Worm (Caenorhabditis elegans) whole organism, late embryonic: Measurements from ENCODE around the gene aexr-1.

ENCODE experiments used
- K02D7.2 ChIP-seq: sonication (generic microtip); optimal IDR thresholded peaks from 2 replicates; lab custom pipeline; 2017; ENCODE audit warnings: mild to moderate bottlenecking, missing genetic modification characterization, missing compliant biosample characterization
- K09A11.1 ChIP-seq: sonication (generic microtip); optimal IDR thresholded peaks from 2 replicates; lab custom pipeline; 2017; ENCODE audit warnings: antibody characterized with exemption, mild to moderate bottlenecking, missing genetic modification characterization, missing compliant biosample characterization; ENCODE audit not compliant: insufficient read depth
- ahr-1 ChIP-seq: sonication (generic microtip); optimal IDR thresholded peaks from 2 replicates; lab custom pipeline; 2016; ENCODE audit warnings: missing genetic modification characterization, missing compliant biosample characterization
- ama-1 ChIP-seq: fragments of 150-350 bp; optimal IDR thresholded peaks from 2 replicates; lab custom pipeline; 2014
- ceh-18 ChIP-seq: sonication (generic microtip); optimal IDR thresholded peaks from 2 replicates; lab custom pipeline; 2016; ENCODE audit warnings: missing genetic modification characterization, missing compliant biosample characterization
- ceh-2 ChIP-seq: sonication (generic microtip); optimal IDR thresholded peaks from 2 replicates; lab custom pipeline; 2016; ENCODE audit warnings: missing genotype, missing genetic modification characterization, missing compliant biosample characterization
- ceh-22 ChIP-seq: sonication (generic microtip); optimal IDR thresholded peaks from 2 replicates; lab custom pipeline; 2017; ENCODE audit warnings: missing biosample characterization, missing genetic modification characterization
- ceh-24 ChIP-seq: sonication (generic microtip); optimal IDR thresholded peaks from 2 replicates; lab custom pipeline; 2016; ENCODE audit warnings: mild to moderate bottlenecking, missing genetic modification characterization, missing compliant biosample characterization
- ceh-30 ChIP-seq: fragments of 150-350 bp; optimal IDR thresholded peaks from 2 replicates; lab custom pipeline; 2014; ENCODE audit warnings: missing biosample characterization, missing genetic modification characterization
- ceh-31 ChIP-seq: sonication (generic microtip); optimal IDR thresholded peaks from 2 replicates; lab custom pipeline; 2016; ENCODE audit warnings: missing genetic modification characterization, missing compliant biosample characterization
- ceh-34 ChIP-seq: sonication (generic microtip); optimal IDR thresholded peaks from 2 replicates; lab custom pipeline; 2016; ENCODE audit warnings: mild to moderate bottlenecking, missing genetic modification characterization, missing compliant biosample characterization
- ceh-45 ChIP-seq: fragments of 200-800 bp; sonication (Bioruptor generic); IDR thresholded peaks from 2 replicates; pipeline ENCODE4 v1.3.6; 2022; ENCODE audit warnings: missing genetic modification reagents, missing genetic modification characterization, missing compliant biosample characterization
- ceh-9 ChIP-seq: sonication (generic microtip); optimal IDR thresholded peaks from 2 replicates; lab custom pipeline; 2016; ENCODE audit warnings: mild to moderate bottlenecking, missing genetic modification characterization, inconsistent platforms, missing compliant biosample characterization
- dmd-4 ChIP-seq: sonication (generic microtip); optimal IDR thresholded peaks from 2 replicates; lab custom pipeline; 2016; ENCODE audit warnings: borderline replicate concordance, missing genetic modification characterization, missing compliant biosample characterization
- dve-1 ChIP-seq: sonication (generic microtip); optimal IDR thresholded peaks from 2 replicates; lab custom pipeline; 2017; ENCODE audit warnings: antibody characterized with exemption, mild to moderate bottlenecking, missing genetic modification characterization, missing compliant biosample characterization
- elt-2 ChIP-seq: sonication (generic microtip); optimal IDR thresholded peaks from 2 replicates; lab custom pipeline; 2016; ENCODE audit warnings: missing genetic modification reagents, missing genetic modification characterization, missing compliant biosample characterization
- elt-4 ChIP-seq: sonication (generic microtip); optimal IDR thresholded peaks from 2 replicates; lab custom pipeline; 2016; ENCODE audit warnings: missing genetic modification characterization, missing compliant biosample characterization
- ets-4 ChIP-seq: sonication (generic microtip); optimal IDR thresholded peaks from 2 replicates; lab custom pipeline; 2016; ENCODE audit warnings: missing genetic modification characterization, missing compliant biosample characterization
- eyg-1 ChIP-seq: sonication (generic microtip); optimal IDR thresholded peaks from 2 replicates; lab custom pipeline; 2016; ENCODE audit warnings: missing genotype, missing genetic modification characterization, missing compliant biosample characterization
- fkh-10 ChIP-seq: fragments of 150-350 bp; optimal IDR thresholded peaks from 2 replicates; lab custom pipeline; 2014; ENCODE audit warnings: missing biosample characterization, missing genetic modification reagents, missing genetic modification characterization
- gmeb-2 ChIP-seq: sonication (generic microtip); optimal IDR thresholded peaks from 2 replicates; lab custom pipeline; 2016; ENCODE audit warnings: missing genetic modification characterization, inconsistent platforms, missing compliant biosample characterization
- hlh-30 ChIP-seq: sonication (generic microtip); optimal IDR thresholded peaks from 2 replicates; lab custom pipeline; 2017; ENCODE audit warnings: antibody characterized with exemption, missing genetic modification characterization, missing compliant biosample characterization; ENCODE audit not compliant: insufficient read depth
- lim-6 ChIP-seq: sonication (generic microtip); optimal IDR thresholded peaks from 2 replicates; lab custom pipeline; 2016; ENCODE audit warnings: missing genetic modification characterization, missing compliant biosample characterization
- madf-2 ChIP-seq: sonication (generic microtip); optimal IDR thresholded peaks from 2 replicates; lab custom pipeline; 2017; ENCODE audit warnings: missing genetic modification characterization, missing compliant biosample characterization
- mec-3 ChIP-seq: sonication (generic microtip); optimal IDR thresholded peaks from 2 replicates; lab custom pipeline; 2016; ENCODE audit warnings: borderline replicate concordance, missing genetic modification characterization, missing compliant biosample characterization
- nfya-1 ChIP-seq: sonication (generic microtip); optimal IDR thresholded peaks from 2 replicates; lab custom pipeline; 2017; ENCODE audit warnings: missing genetic modification characterization, mild to moderate bottlenecking, missing compliant biosample characterization, antibody characterized with exemption, moderate library complexity
- nhr-232 ChIP-seq: sonication (generic microtip); optimal IDR thresholded peaks from 2 replicates; lab custom pipeline; 2016; ENCODE audit warnings: missing genetic modification characterization, missing compliant biosample characterization
- odd-2 ChIP-seq: sonication (generic microtip); optimal IDR thresholded peaks from 2 replicates; lab custom pipeline; 2017; ENCODE audit warnings: antibody characterized with exemption, mild to moderate bottlenecking, missing genetic modification characterization, missing compliant biosample characterization
- pag-3 ChIP-seq: sonication (generic microtip); optimal IDR thresholded peaks from 2 replicates; lab custom pipeline; 2016; ENCODE audit warnings: missing compliant biosample characterization, missing genetic modification characterization, borderline replicate concordance
- pat-9 ChIP-seq: fragments of 200-800 bp; sonication (Bioruptor generic); optimal IDR thresholded peaks from 2 replicates; lab custom pipeline; 2018; ENCODE audit warnings: mild to moderate bottlenecking, missing genetic modification characterization, moderate library complexity, missing compliant biosample characterization
- pqm-1 ChIP-seq: sonication (generic microtip); optimal IDR thresholded peaks from 2 replicates; lab custom pipeline; 2016; ENCODE audit warnings: missing genetic modification characterization, missing compliant biosample characterization
- ref-2 ChIP-seq: sonication (generic microtip); optimal IDR thresholded peaks from 2 replicates; lab custom pipeline; 2016; ENCODE audit warnings: missing genetic modification characterization, missing compliant biosample characterization
- rnt-1 ChIP-seq: sonication (generic microtip); optimal IDR thresholded peaks from 2 replicates; lab custom pipeline; 2016; ENCODE audit warnings: missing genetic modification characterization, missing compliant biosample characterization
- sox-2 ChIP-seq: fragments of 200-800 bp; sonication (Bioruptor generic); IDR thresholded peaks from 2 replicates; pipeline ENCODE4 v1.3.6; 2022; ENCODE audit warnings: missing genetic modification reagents, missing genetic modification characterization, missing compliant biosample characterization
- sox-4 ChIP-seq: sonication (generic microtip); optimal IDR thresholded peaks from 2 replicates; lab custom pipeline; 2017; ENCODE audit warnings: mild to moderate bottlenecking, missing genetic modification characterization, inconsistent platforms, missing compliant biosample characterization
- tbx-7 ChIP-seq: sonication (generic microtip); optimal IDR thresholded peaks from 2 replicates; lab custom pipeline; 2016; ENCODE audit warnings: missing genotype, missing genetic modification characterization, missing compliant biosample characterization
- unc-3 ChIP-seq, 2 experiments: fragments of 200-800 bp in 1 of 2; sonication (Bioruptor generic) in 1 of 2; sonication (generic microtip) in 1 of 2; conservative IDR thresholded peaks in 1 of 2; optimal IDR thresholded peaks in 1 of 2; 2 replicates each; pipeline versions ENCODE4 v1.3.6 to Lab custom; 2016 to 2022; ENCODE audit warnings: missing compliant biosample characterization in 2 of 2, missing genetic modification characterization in 2 of 2, missing genetic modification reagents in 1 of 2
- unc-86 ChIP-seq: sonication (generic microtip); optimal IDR thresholded peaks from 2 replicates; lab custom pipeline; 2016; ENCODE audit warnings: missing genetic modification characterization, missing compliant biosample characterization

Gene aexr-1

ce11 chrX:6671717-6672116 is 36.6 kb upstream of the aexr-1 start:
- no peak for TF ChIP-seq hlh-30
- TF ChIP-seq gmeb-2, result no peak
- TF ChIP-seq ceh-18, result no peak
- TF ChIP-seq dmd-4 (tag; lab: Kevin White, UChicago), result no peak
- no peak for TF ChIP-seq ceh-2 (tag; lab: Kevin White, UChicago)
- TF ChIP-seq pag-3 (tag; lab: Kevin White, UChicago), result no peak
- no peak for TF ChIP-seq nfya-1
- no peak for TF ChIP-seq K02D7.2
- no peak for TF ChIP-seq elt-2 (tag; lab: Kevin White, UChicago)
- TF ChIP-seq ceh-34 (tag; lab: Kevin White, UChicago), result no peak
- no peak for TF ChIP-seq eyg-1 (tag; lab: Kevin White, UChicago)
- TF ChIP-seq ceh-31 (tag; lab: Kevin White, UChicago), result no peak
- TF ChIP-seq dve-1, result no peak

- no peak for TF ChIP-seq ceh-31 (tag; lab: Kevin White, UChicago)
- no peak for TF ChIP-seq odd-2 (tag; lab: Kevin White, UChicago)
- no peak for TF ChIP-seq pat-9 (tag; lab: Kevin White, UChicago)
- TF ChIP-seq elt-4 (tag; lab: Kevin White, UChicago), result no peak
- TF ChIP-seq fkh-10 (GFP tag; lab: Kevin White, UChicago), result no peak
- TF ChIP-seq nhr-232 (tag; lab: Kevin White, UChicago), result no peak
- TF ChIP-seq gmeb-2, result no peak
- no peak for TF ChIP-seq rnt-1 (tag; lab: Kevin White, UChicago)
- no peak for TF ChIP-seq pqm-1
- no peak for TF ChIP-seq ets-4 (tag; lab: Kevin White, UChicago)
- no peak for TF ChIP-seq mec-3 (tag; lab: Kevin White, UChicago)
- no peak for TF ChIP-seq dve-1
- no peak for TF ChIP-seq unc-3 (GFP tag; conservative IDR thresholded peaks at IDR 0.05; lab: Robert Waterston, UW)
- no peak for TF ChIP-seq unc-3 (tag; optimal IDR thresholded peaks at IDR 0.05; lab: Kevin White, UChicago)
- TF ChIP-seq unc-86, result no peak
- TF ChIP-seq ceh-45, result no peak
- TF ChIP-seq ceh-9 (tag; lab: Kevin White, UChicago), result no peak
- no peak for TF ChIP-seq sox-4 (tag; lab: Kevin White, UChicago)
- TF ChIP-seq lim-6 (tag; lab: Kevin White, UChicago), result no peak
- no peak for TF ChIP-seq K09A11.1
These were observed 34.3 kb upstream of the aexr-1 start for ce11 chrX:6669366-6669765.

ce11 chrX:6668911-6669310 is 33.8 kb upstream of the aexr-1 start, which contains the start of gene nhr-137:
Gene nhr-137 (minus strand): TSS chrX:6669011.
- TF ChIP-seq dmd-4 (tag; lab: Kevin White, UChicago) (no peak), ahr-1 (tag; lab: Kevin White, UChicago) (no peak), ref-2 (no peak), ceh-30 (tag; lab: Kevin White, UChicago) (no peak), ceh-31 (tag; lab: Kevin White, UChicago) (no peak), sox-4 (tag; lab: Kevin White, UChicago) (no peak), sox-2 (GFP tag; lab: Robert Waterston, UW) (no peak), pqm-1 (no peak), pat-9 (tag; lab: Kevin White, UChicago) (no peak), ceh-24 (tag; lab: Kevin White, UChicago) (no peak), ama-1 (lab: Kevin White, UChicago) (no peak), eyg-1 (tag; lab: Kevin White, UChicago) (no peak), ceh-22 (tag; lab: Kevin White, UChicago) (no peak), madf-2 (no peak), tbx-7 (tag; lab: Kevin White, UChicago) (no peak)
